Fruit fly (Drosophila melanogaster): ENCODE results near the gene TfIIA-L.

dm6 chr3R:27208724-27209343 is 42.1 kb upstream of the TfIIA-L start:
- TF ChIP-seq HmgD (GFP tag; optimal IDR thresholded peaks at IDR 0.05): no peak
- TF ChIP-seq psq (GFP tag; optimal IDR thresholded peaks at IDR 0.05): no peak
- TF ChIP-seq CoRest (tag; optimal IDR thresholded peaks at IDR 0.05): peak; percentile 19
- TF ChIP-seq CTCF (GFP tag; optimal IDR thresholded peaks at IDR 0.05): no peak
- TF ChIP-seq exex (tag; optimal IDR thresholded peaks at IDR 0.05): no peak
- TF ChIP-seq CG42726 (GFP tag; IDR thresholded peaks at IDR 0.05; ENCODE audit: partially characterized antibody): no peak
- TF ChIP-seq fru (optimal IDR thresholded peaks at IDR 0.05): no peak
- peak; percentile 37 for TF ChIP-seq CG1602 (GFP tag; optimal IDR thresholded peaks at IDR 0.05)
- TF ChIP-seq Pdp1 (GFP tag; optimal IDR thresholded peaks at IDR 0.05): peak; percentile 2 to 25

Data from whole organism, embryonic.